Fruit fly (Drosophila melanogaster) S2 (cell line): Measurements from ENCODE around the gene CG32445.

Experiments
- CG8478 ChIP-seq: fragments of >200 bp; optimal IDR thresholded peaks from 2 replicates; lab custom pipeline; 2018
- CTCF ChIP-seq, 2 experiments: fragments of >200 bp; optimal IDR thresholded peaks; 2 replicates each; lab custom pipeline; 2018

- no peak for TF ChIP-seq CG8478
- no peak for TF ChIP-seq CTCF (optimal IDR thresholded peaks at IDR 0.05; lab: Kevin White, UChicago)
These were observed 2.7 kb upstream of the CG32445 start, which contains the start of gene CG32444 for dm6 chr3L:21636265-21636993.
